Worm (Caenorhabditis elegans): ENCODE results near the gene T07F8.1.

The T07F8.1 gene

ce11 chrII:7148099-7148498 lies at the start of gene T07F8.1:
TSS of gene T07F8.1 (plus strand) at chrII:7148399.
- no peak for TF ChIP-seq unc-62 (GFP tag; optimal IDR thresholded peaks at IDR 0.05)

- no peak for TF ChIP-seq unc-62 (GFP tag; optimal IDR thresholded peaks at IDR 0.05)
Measured at ce11 chrII:7098578-7098977, 49.6 kb upstream of the T07F8.1 start, which contains the start of gene mct-5. TSS of gene mct-5 (minus strand) at chrII:7098593.

- no peak for TF ChIP-seq unc-62 (GFP tag; optimal IDR thresholded peaks at IDR 0.05)
Measured at ce11 chrII:7099231-7099630, 49.0 kb upstream of the T07F8.1 start.

DNA sequence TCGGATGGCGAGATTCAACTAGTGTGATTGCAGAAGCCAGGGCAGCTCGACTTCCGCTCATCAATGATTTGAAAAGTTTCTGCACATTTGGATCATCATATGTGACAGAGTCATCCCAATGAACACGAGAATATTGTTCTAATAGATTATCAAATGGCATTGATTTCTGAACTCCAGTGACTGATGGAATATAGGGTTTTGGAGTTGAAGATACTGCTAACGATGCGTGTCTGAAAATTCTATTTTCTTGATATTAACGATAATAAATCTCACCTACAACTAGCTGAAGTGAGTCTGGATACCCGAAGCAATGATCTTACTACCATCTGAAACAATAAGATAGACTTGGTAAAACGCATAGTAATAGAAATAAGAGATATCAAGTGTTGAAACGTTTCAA lies 47.4 kb upstream of the T07F8.1 start, which contains the start of gene mmaa-1:
Gene mmaa-1 (minus strand): TSS at position 328 of the 400 bp plus-strand sequence.
- no peak for TF ChIP-seq unc-62 (GFP tag; optimal IDR thresholded peaks at IDR 0.05)

DNA sequence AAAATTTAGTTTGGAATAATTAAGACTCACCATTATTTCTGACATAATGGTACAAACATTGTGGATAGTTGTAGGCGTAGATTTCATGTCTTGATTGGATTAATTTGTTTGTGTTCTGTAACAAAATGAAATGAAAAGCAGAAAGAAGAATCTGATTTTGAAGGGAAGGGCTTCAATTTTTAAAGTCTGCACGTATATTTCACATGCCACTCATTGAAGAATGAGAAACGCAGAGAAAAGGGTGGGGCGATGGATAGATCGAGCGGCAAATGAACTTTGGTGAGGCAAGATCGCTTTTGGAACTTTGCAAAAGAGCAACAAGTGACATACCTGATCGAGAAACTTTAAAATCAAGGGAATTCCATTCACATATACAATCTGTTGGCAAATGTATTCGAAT lies 45.9 kb upstream of the T07F8.1 start:
- no peak for TF ChIP-seq unc-62 (GFP tag; optimal IDR thresholded peaks at IDR 0.05)

DNA sequence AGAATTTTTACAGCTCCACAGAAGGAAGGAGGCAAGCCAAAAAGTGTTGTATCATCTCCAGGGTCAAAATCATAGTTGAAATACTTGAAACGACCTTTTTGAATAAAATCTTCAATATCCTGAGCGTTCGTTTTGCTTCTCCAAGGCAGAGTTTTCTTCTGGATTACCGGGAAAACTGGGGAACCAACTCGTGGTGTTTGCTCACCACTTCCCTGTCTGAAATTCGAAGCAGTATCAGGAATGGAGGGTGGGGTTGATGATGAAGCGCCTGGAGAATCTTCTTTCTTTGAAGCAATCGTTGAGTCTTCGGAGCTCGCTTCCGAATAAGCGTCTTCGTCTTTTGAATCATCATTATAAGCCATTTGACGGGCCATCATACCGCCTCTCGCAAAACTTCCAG lies 45.1 kb upstream of the T07F8.1 start:
- TF ChIP-seq unc-62 (GFP tag; optimal IDR thresholded peaks at IDR 0.05) = no peak

DNA sequence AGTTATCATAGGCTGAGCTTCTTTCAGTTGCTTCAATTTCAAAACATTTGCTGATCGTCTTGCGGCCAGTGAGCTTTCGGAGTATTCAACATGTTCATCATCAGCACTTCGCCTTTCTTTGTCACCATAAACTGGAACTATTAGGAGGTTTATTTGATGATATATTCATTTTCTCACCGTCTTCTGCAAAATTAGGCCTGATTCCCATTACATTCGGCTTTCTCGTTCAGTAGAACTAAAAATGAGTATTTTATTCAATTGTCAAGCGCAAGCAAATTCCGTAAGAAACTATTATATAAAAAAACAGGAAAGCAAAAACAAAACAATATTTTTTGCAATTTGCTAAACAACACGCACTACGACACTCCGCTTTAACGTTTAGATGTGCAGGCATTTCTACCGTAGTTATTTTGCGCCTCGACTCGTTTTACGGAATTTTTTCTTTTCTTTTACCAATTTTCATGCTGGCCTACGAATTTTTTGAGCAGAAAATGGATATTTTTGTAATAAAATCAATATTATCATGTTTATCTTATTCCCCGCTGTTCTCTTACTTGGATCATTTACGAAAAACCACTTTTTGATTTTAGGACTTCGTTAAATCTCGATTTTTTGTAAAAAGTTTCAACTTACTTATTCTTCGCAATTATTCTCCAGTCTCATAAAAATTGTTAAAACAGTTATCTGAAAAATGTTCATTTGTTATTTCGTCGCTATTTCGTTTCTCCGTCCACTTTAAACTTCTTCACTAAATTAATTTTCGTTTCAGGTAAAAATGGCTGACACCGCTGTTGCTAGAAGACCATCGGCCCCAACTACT lies 43.2 kb upstream of the T07F8.1 start, which contains the start of the genes farl-11 and rpl-33:
Gene farl-11 (minus strand): TSS at position 242 of the 820 bp plus-strand sequence.
Gene rpl-33 (plus strand): TSS at position 770 of the 820 bp plus-strand sequence.
- TF ChIP-seq unc-62 (GFP tag; optimal IDR thresholded peaks at IDR 0.05) = no peak

ce11 chrII:7106313-7106712 lies 41.9 kb upstream of the T07F8.1 start:
- no peak for TF ChIP-seq unc-62 (GFP tag; optimal IDR thresholded peaks at IDR 0.05)

- TF ChIP-seq unc-62 (GFP tag; optimal IDR thresholded peaks at IDR 0.05) = no peak
Measured at ce11 chrII:7109956-7110355, 38.2 kb upstream of the T07F8.1 start, which contains the start of gene F10E7.9. TSS of gene F10E7.9 (minus strand) at chrII:7110056.

DNA sequence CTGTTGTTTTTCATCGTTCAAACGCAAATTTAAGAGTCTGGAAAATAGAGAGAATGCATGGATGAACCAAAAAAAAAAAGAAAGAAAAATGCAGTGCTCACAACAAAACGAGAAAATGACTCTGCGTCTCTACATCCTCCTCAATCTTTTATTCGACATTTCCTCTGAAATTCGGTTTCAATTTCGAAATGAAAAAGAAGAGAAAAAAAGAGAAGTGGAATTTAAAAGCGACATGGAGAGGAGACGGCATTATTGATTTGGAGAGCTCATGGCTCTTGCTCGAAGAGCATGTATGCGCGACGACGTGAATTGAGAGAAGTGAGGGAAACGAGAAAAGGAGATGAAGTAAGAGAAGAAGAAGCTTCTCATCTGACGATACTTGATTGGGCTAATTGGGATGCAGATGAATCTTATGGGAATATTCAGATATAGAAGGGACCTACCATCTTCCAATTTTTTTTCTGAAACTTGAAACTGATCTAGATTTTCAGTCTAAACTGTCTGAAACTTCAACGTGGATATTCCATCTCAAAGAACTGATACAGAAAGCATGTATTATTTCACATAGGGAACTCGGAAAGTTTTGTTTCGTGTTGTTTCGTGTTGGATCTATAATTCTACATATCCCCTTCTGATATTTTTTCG lies 37.1 kb upstream of the T07F8.1 start:
- no peak for TF ChIP-seq unc-62 (GFP tag; optimal IDR thresholded peaks at IDR 0.05)

- TF ChIP-seq unc-62 (GFP tag; optimal IDR thresholded peaks at IDR 0.05) = no peak
Measured at ce11 chrII:7111657-7112049, 36.5 kb upstream of the T07F8.1 start, which contains the start of gene F10E7.5. TSS of gene F10E7.5 (plus strand) at chrII:7111978.

DNA sequence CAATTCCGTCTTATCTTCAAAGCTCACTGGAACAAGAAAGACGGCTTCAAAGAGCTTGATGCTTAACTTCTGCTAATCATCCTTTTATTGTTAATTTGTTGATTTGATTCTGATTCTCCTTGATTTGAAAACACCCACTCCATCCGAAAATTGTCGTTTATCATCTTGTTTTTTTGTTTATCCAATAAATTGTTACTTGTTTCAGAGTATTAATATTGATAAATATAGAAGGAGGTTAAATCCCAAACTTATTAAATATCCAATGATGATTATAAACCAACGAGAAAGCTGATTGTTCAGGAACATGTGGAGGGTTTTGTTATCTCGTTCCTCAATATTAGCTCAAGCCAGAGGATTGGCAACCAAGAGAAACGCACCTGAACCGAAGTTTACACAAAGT lies 35.4 kb upstream of the T07F8.1 start, which contains the start of gene F10E7.6:
Gene F10E7.6 (plus strand): TSS at position 301 of the 400 bp plus-strand sequence.
- no peak for TF ChIP-seq unc-62 (GFP tag; optimal IDR thresholded peaks at IDR 0.05)

- no peak for TF ChIP-seq unc-62 (GFP tag; optimal IDR thresholded peaks at IDR 0.05)
Measured at ce11 chrII:7115638-7116037, 32.6 kb upstream of the T07F8.1 start, which contains the start of gene cutl-5. TSS of gene cutl-5 (minus strand) at chrII:7115906.

DNA sequence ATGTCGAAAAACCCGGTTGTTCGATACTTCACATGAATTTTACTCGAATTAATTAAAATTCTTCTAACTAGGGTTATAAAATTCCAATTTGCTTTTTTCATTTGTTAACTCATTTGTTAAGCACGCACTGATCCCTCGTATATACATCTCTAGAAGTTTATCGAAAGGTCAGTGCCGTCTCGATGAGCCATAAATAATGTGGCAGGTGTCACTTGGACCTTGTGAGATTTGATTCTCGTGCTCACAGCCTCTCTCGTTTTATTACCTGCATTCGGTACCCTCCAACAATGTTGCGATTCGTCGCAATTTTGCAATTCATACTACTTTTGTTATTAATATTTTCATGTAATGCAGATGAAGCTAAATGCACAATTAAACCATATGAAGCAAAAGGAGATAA lies 31.8 kb upstream of the T07F8.1 start, which contains the start of gene spon-1:
Gene spon-1 (plus strand): TSS at position 208 of the 400 bp plus-strand sequence.
- no peak for TF ChIP-seq unc-62 (GFP tag; optimal IDR thresholded peaks at IDR 0.05)

DNA sequence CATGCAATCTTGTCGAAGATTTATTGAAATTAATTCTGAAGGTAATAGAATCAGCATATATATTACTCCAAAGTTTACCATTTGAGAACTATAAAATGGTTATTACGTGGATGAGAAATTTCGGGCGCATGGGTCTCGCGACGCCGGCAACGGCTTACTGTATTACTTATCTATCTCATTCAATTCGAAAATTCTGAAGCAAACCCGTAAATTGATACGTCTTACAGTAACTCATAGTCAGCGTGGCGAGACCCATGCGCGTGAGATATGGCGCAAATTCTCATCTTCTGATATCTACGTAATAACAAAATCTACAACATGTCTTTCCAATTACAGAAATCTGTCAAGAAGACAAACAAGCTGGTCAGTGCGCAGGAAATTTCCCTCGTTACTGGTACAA lies 28.7 kb upstream of the T07F8.1 start:
- no peak for TF ChIP-seq unc-62 (GFP tag; optimal IDR thresholded peaks at IDR 0.05)

- TF ChIP-seq unc-62 (GFP tag; optimal IDR thresholded peaks at IDR 0.05) = no peak
Measured at ce11 chrII:7121762-7122292, 26.4 kb upstream of the T07F8.1 start, which contains the start of gene F10E7.2. TSS of gene F10E7.2 (plus strand) at chrII:7122242.
